Fruit fly (Drosophila melanogaster): Measurements from ENCODE around the gene CG10283.

CG10283 gene

DNA sequence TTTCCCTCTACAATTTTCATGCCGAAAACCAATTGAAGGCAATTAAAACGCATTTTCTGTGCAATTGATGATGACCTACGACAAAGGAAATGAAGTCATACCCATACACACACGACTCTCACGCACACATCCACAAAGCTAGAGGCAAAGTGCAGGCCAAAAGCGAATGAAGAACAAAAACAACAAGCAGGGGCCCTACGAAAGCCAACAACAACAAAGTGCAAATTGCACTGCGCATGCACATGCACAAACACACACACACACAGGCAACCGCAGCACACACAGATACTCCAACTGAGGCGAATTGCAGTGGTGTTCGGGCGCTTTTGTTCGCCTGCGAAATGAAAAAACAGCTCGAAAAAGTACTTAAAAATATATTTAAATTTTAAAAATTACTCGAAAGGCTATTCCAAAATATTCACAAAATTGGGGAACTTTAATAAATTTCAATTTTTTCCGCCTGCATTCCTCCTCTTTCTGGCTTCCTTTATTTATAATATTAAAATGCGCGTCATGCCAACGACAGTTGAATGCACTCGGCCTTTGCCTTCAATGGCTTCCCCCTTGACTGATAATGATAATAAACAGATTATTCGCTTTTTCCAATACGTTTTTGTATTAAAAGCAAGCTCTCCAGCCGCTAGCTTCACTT, 27.3 kb downstream of the CG10283 start:
- TF ChIP-seq CG11617 (GFP tag; optimal IDR thresholded peaks at IDR 0.05) (no peak), CG7045 (GFP tag; optimal IDR thresholded peaks at IDR 0.05) (peak; percentile 41), Clk (GFP tag; optimal IDR thresholded peaks at IDR 0.05) (no peak), kay (GFP tag; ENCODE audit: borderline replicate concordance) (peak; percentile 59), bab1 (GFP tag; optimal IDR thresholded peaks at IDR 0.05) (no peak), cnc (optimal IDR thresholded peaks at IDR 0.05) (no peak), toe (GFP tag; optimal IDR thresholded peaks at IDR 0.05) (peak; percentile 2), pad (GFP tag; optimal IDR thresholded peaks at IDR 0.05) (no peak), CG33017 (tag; optimal IDR thresholded peaks at IDR 0.05) (peak; percentile 62), CG1620 (GFP tag; optimal IDR thresholded peaks at IDR 0.05) (no peak), Crg-1 (GFP tag; optimal IDR thresholded peaks at IDR 0.05) (no peak), CG12768 (GFP tag; optimal IDR thresholded peaks at IDR 0.05) (peak; percentile 88), CG5204 (GFP tag; optimal IDR thresholded peaks at IDR 0.05) (no peak), Mnt (GFP tag; optimal IDR thresholded peaks at IDR 0.05) (peak; percentile 4), Hr96 (GFP tag; optimal IDR thresholded peaks at IDR 0.05) (peak; percentile 38), cic (GFP tag; optimal IDR thresholded peaks at IDR 0.05) (peak; percentile 70), ovo (GFP tag; optimal IDR thresholded peaks at IDR 0.05) (no peak), tj (GFP tag; optimal IDR thresholded peaks at IDR 0.05) (peak; percentile 50), CG14711 (tag; optimal IDR thresholded peaks at IDR 0.05) (no peak), CG7101 (tag; optimal IDR thresholded peaks at IDR 0.05) (peak; percentile 29)

DNA sequence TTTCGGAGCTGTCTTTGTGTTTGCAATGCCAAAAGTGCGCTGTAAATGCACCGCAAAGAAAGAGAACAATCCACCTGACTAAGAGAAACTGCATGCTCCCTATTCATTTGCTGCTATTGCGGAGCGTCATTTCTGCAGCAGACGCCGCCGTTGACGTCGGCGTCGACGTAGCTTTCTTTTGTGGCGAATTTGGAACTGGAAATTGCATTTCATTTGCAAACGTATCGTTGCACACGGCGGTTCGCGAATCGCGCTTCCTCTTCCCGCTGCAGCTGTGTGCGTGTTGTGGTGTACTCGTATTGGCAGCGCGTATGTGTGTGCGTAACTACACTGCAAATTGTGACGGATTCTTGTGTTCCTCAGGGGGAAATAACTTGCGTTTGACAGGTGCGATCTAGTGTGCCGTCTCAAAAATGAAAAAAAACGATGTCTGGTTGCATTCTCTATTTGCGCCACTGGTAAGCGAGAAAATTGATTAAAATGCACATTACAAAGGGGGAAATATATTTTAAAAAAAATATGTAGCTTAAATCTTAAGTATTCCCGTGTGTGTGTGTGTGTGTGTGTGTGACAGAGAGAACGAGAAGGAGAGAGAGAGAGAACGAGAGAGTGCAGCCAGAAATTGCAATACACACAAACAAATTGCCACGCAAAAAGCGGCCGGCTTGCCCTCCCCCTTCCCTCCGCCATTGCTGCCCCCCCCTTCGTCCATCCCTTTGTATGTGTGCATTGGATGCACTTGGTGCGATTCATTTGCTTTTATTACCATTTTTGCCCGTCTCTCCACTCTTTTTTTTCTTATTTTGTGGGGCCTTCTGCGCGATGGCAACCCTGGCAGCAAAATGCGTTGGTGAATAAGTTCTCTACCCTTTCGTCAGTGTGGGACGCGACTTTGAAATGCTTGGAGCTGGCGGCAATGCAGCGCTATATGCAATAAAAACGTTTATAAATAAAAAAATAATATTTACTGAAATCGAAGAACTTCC, 28.5 kb downstream of the CG10283 start:
- TF ChIP-seq kay (GFP tag; ENCODE audit: borderline replicate concordance) (peak; percentile 92), CG33017 (tag; optimal IDR thresholded peaks at IDR 0.05) (peak; percentile 96), Hr96 (GFP tag; optimal IDR thresholded peaks at IDR 0.05) (peak; percentile 81), CG11617 (GFP tag; optimal IDR thresholded peaks at IDR 0.05) (peak; percentile 92), CG14711 (tag; optimal IDR thresholded peaks at IDR 0.05) (peak; percentile 97), CG7045 (GFP tag; optimal IDR thresholded peaks at IDR 0.05) (peak; percentile 95), bab1 (GFP tag; optimal IDR thresholded peaks at IDR 0.05) (peak; percentile 37), CG5204 (GFP tag; optimal IDR thresholded peaks at IDR 0.05) (peak; percentile 87), CG7101 (tag; optimal IDR thresholded peaks at IDR 0.05) (peak; percentile 85), Mnt (GFP tag; optimal IDR thresholded peaks at IDR 0.05) (peak; percentile 86), CG12768 (GFP tag; optimal IDR thresholded peaks at IDR 0.05) (peak; percentile 99), pad (GFP tag; optimal IDR thresholded peaks at IDR 0.05) (peak; percentile 76), cnc (optimal IDR thresholded peaks at IDR 0.05) (no peak), Crg-1 (GFP tag; optimal IDR thresholded peaks at IDR 0.05) (peak; percentile 90), tj (GFP tag; optimal IDR thresholded peaks at IDR 0.05) (peak; percentile 95), cic (GFP tag; optimal IDR thresholded peaks at IDR 0.05) (peak; percentile 94), Clk (GFP tag; optimal IDR thresholded peaks at IDR 0.05) (peak; percentile 95), CG1620 (GFP tag; optimal IDR thresholded peaks at IDR 0.05) (peak; percentile 81), toe (GFP tag; optimal IDR thresholded peaks at IDR 0.05) (peak; percentile 84), ovo (GFP tag; optimal IDR thresholded peaks at IDR 0.05) (peak; percentile 97)

DNA sequence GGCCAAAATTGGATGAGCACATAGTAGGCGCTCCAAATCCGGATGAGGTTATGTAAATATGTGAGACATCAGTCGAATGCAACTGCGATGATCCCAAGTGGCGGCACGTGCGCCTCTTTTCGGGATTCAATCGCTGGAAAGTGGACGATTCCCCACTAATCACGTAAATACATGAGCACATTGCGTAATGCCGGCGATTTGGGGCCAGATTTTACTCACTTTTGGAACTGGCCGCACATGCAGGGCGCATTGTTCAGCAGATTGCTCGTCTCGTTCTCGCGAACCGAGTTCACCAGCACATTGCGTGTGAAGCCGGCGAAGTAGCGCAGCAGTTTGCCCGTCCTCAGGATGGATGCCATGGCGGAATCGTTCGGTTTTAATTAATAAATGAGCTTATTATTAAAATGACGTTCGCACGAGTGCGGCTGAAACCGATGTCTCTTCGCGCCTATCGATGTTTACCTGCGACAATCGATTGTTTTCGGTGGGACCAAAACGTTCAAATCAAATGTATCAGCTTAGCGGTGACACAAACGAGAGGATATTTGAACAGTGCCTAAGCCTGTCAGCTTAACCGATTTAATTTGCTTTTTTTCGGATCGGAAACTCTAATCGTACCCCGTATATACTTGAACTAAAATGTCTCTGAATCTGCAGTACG, 30.1 kb downstream of the CG10283 start, which contains the start of the genes bsf and Ntf-2r:
bsf (minus strand) TSS at position 460 of the 661 bp plus-strand sequence.
Ntf-2r (plus strand) TSS at position 522 of the 661 bp plus-strand sequence.
- TF ChIP-seq bab1 (GFP tag; optimal IDR thresholded peaks at IDR 0.05), result no peak
- no peak for TF ChIP-seq cnc (optimal IDR thresholded peaks at IDR 0.05)
- no peak for TF ChIP-seq pad (GFP tag; optimal IDR thresholded peaks at IDR 0.05)
- peak; percentile 8 for TF ChIP-seq cic (GFP tag; optimal IDR thresholded peaks at IDR 0.05)
- no peak for TF ChIP-seq tj (GFP tag; optimal IDR thresholded peaks at IDR 0.05)
- TF ChIP-seq Crg-1 (GFP tag; optimal IDR thresholded peaks at IDR 0.05), result peak; percentile 2
- TF ChIP-seq Hr96 (GFP tag; optimal IDR thresholded peaks at IDR 0.05), result no peak
- TF ChIP-seq kay (GFP tag; ENCODE audit: borderline replicate concordance), result no peak
- TF ChIP-seq Mnt (GFP tag; optimal IDR thresholded peaks at IDR 0.05), result peak; percentile 55

DNA sequence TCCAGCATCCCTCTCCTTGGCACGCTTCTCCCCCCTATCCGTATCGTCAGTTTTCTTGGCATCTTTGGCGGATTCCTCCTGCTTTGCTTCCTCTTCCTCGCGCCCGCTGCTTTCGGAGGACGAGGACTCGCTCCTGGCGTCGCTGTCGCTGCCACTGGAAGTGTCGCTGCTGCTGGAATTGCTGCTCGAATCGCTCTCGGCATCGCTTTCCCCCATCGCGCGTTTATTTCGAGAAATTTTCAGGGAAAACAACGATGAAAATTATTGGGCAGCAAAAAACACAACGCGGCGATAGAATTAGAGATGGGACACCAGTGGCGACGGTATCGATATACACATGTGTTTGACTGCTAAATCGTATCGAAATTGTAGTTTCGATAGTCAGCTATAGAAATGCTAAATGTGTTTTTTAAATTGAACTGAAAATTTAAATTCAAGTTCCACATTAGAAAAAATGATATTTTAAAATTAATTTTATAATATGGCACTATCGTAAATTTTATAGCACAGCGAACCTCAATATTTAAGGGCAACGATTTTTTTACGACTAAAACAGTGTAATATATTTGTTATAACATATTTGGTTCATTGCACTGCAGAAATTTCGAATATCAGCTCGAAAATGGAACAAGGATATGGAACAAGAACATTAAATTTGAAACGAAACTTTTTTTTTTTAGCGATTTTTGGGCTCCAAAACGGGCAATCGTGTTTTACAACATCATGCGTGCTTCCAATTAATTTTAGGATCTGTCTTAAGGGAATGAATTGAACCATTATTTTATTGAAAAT, 35.5 kb downstream of the CG10283 start, which contains the start of gene ncm:
ncm (minus strand) TSS at position 319 of the 792 bp plus-strand sequence.
- no peak for TF ChIP-seq Clk (GFP tag; optimal IDR thresholded peaks at IDR 0.05)
- TF ChIP-seq CG5204 (GFP tag; optimal IDR thresholded peaks at IDR 0.05), result no peak
- TF ChIP-seq kay (GFP tag; ENCODE audit: borderline replicate concordance), result no peak
- TF ChIP-seq Mnt (GFP tag; optimal IDR thresholded peaks at IDR 0.05), result peak; percentile 40
- no peak for TF ChIP-seq CG11617 (GFP tag; optimal IDR thresholded peaks at IDR 0.05)

Measured in whole organism, adult.